Worm (Caenorhabditis elegans) whole organism, L3 larva: ENCODE results near the gene F27B10.1.
"Not testable (repeated sequence)": the region's sequence is repeated elsewhere in the genome, so short reads cannot be mapped to it uniquely, and the experiment has no call there.

Source experiments
- ceh-9 ChIP-seq: sonication (generic microtip); optimal IDR thresholded peaks from 2 replicates; lab custom pipeline; 2018; ENCODE audit warnings: missing biosample characterization, missing genetic modification characterization
- mdl-1 ChIP-seq: fragments of 150-350 bp; optimal IDR thresholded peaks from 2 replicates; lab custom pipeline; 2014; ENCODE audit warnings: missing biosample characterization, missing genetic modification characterization
- nhr-25 ChIP-seq: sonication (generic microtip); optimal IDR thresholded peaks from 2 replicates; lab custom pipeline; 2017; ENCODE audit warnings: missing biosample characterization, missing genetic modification characterization
- nhr-28 ChIP-seq: fragments of 150-350 bp; optimal IDR thresholded peaks from 2 replicates; lab custom pipeline; 2014; ENCODE audit warnings: missing biosample characterization, missing genetic modification characterization
- nhr-77 ChIP-seq: fragments of 150-350 bp; optimal IDR thresholded peaks from 2 replicates; lab custom pipeline; 2014; ENCODE audit warnings: missing biosample characterization, missing genetic modification characterization
- ztf-11 ChIP-seq: fragments of 150-350 bp; optimal IDR thresholded peaks from 2 replicates; lab custom pipeline; 2014; ENCODE audit warnings: missing biosample characterization, missing genetic modification characterization

DNA sequence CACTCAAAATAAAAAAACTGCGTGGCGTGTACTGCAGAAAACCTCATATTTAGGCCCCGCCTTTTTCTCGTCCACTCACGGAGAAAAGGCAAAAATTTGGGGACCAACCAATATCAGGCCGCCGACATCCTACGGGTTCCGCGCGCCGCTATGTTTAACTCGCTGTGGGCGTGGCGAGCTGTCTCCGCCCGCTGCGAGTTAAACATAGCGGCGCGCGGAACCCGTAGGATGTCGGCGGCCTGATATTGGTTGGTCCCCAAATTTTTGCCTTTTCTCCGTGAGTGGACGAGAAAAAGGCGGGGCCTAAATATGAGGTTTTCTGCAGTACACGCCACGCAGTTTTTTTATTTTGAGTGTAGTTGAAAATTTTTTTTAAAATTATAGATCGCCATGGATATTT lies 9.6 kb upstream of the F27B10.1 start, which contains the start of gene tmem-258:
- TF ChIP-seq mdl-1 (tag; lab: Kevin White, UChicago); ceh-9 (tag; lab: Kevin White, UChicago); nhr-28 (tag; lab: Kevin White, UChicago); nhr-25; nhr-77 (tag; lab: Kevin White, UChicago); ztf-11 (tag; lab: Kevin White, UChicago): not testable (repeated sequence)
